Worm (Caenorhabditis elegans): ENCODE measurements around the gene col-9.

Gene col-9

ce11 chrX:13598021-13598499 is 8.2 kb downstream of the col-9 start, which contains the start of gene bra-1:
TSS of gene bra-1 (plus strand) at chrX:13598449.
- TF ChIP-seq ceh-36 (tag; optimal IDR thresholded peaks at IDR 0.05): peak; percentile 43
- TF ChIP-seq tbx-37 (GFP tag; conservative IDR thresholded peaks at IDR 0.05): 0 out of 2 replicates have a peak, but pooled peaks have one; percentile 28
- peak; percentile 77 for TF ChIP-seq F13C5.2 (tag; optimal IDR thresholded peaks at IDR 0.05)
- peak; percentile 36 for TF ChIP-seq hmg-4 (GFP tag; optimal IDR thresholded peaks at IDR 0.05)
- no peak for TF ChIP-seq tra-4 (tag; optimal IDR thresholded peaks at IDR 0.05)
- no peak for TF ChIP-seq aly-1 (tag; optimal IDR thresholded peaks at IDR 0.05)

ce11 chrX:13600136-13600535 is 10.3 kb downstream of the col-9 start, which contains the start of gene F54B11.7:
TSS of gene F54B11.7 (plus strand) at chrX:13600436.
- TF ChIP-seq tbx-11 (GFP tag; IDR thresholded peaks at IDR 0.05): no peak
- TF ChIP-seq hnd-1 (tag; optimal IDR thresholded peaks at IDR 0.05): no peak
- no peak for TF ChIP-seq aly-1 (tag; optimal IDR thresholded peaks at IDR 0.05)
- no peak for TF ChIP-seq B0310.2 (tag; optimal IDR thresholded peaks at IDR 0.05)
- no peak for TF ChIP-seq ceh-36 (tag; optimal IDR thresholded peaks at IDR 0.05)
- TF ChIP-seq flt-1 (GFP tag; IDR thresholded peaks at IDR 0.05): no peak
- TF ChIP-seq ceh-13 (GFP tag; optimal IDR thresholded peaks at IDR 0.05): no peak
- TF ChIP-seq scrt-1 (GFP tag; IDR thresholded peaks at IDR 0.05): no peak
- TF ChIP-seq ama-1 (optimal IDR thresholded peaks at IDR 0.05): no peak
- TF ChIP-seq hmbx-1 (tag; optimal IDR thresholded peaks at IDR 0.05): no peak
- no peak for TF ChIP-seq tra-4 (tag; optimal IDR thresholded peaks at IDR 0.05)
- no peak for TF ChIP-seq hmg-4 (GFP tag; optimal IDR thresholded peaks at IDR 0.05)
- TF ChIP-seq tbx-37 (GFP tag; conservative IDR thresholded peaks at IDR 0.05): no peak
- no peak for TF ChIP-seq F13C5.2 (tag; optimal IDR thresholded peaks at IDR 0.05)

ce11 chrX:13603826-13604225 is 14.0 kb downstream of the col-9 start, which contains the start of gene F54B11.8:
TSS of gene F54B11.8 (minus strand) at chrX:13603926.
- TF ChIP-seq ceh-13 (GFP tag; optimal IDR thresholded peaks at IDR 0.05) (no peak), flt-1 (GFP tag; IDR thresholded peaks at IDR 0.05) (no peak), pes-1 (GFP tag; IDR thresholded peaks at IDR 0.05) (no peak), hmbx-1 (tag; optimal IDR thresholded peaks at IDR 0.05) (no peak), tra-4 (tag; optimal IDR thresholded peaks at IDR 0.05) (no peak), hnd-1 (tag; optimal IDR thresholded peaks at IDR 0.05) (no peak), tbx-37 (GFP tag; conservative IDR thresholded peaks at IDR 0.05) (no peak), ama-1 (optimal IDR thresholded peaks at IDR 0.05) (no peak), sea-1 (GFP tag; conservative IDR thresholded peaks at IDR 0.05) (no peak), B0310.2 (tag; optimal IDR thresholded peaks at IDR 0.05) (no peak), aly-1 (tag; optimal IDR thresholded peaks at IDR 0.05) (no peak)

- TF ChIP-seq tbx-11 (GFP tag; IDR thresholded peaks at IDR 0.05) (no peak), hmg-4 (GFP tag; optimal IDR thresholded peaks at IDR 0.05) (no peak), B0310.2 (tag; optimal IDR thresholded peaks at IDR 0.05) (no peak), hmbx-1 (tag; optimal IDR thresholded peaks at IDR 0.05) (no peak), ceh-13 (GFP tag; optimal IDR thresholded peaks at IDR 0.05) (no peak), F13C5.2 (tag; optimal IDR thresholded peaks at IDR 0.05) (no peak), aly-1 (tag; optimal IDR thresholded peaks at IDR 0.05) (no peak)
Observed at ce11 chrX:13604946-13605617, 15.2 kb downstream of the col-9 start, which contains the start of gene F54B11.9. TSS of gene F54B11.9 (plus strand) at chrX:13605567.

ce11 chrX:13605854-13606253 is 16.0 kb downstream of the col-9 start:
- TF ChIP-seq ets-7 (tag; optimal IDR thresholded peaks at IDR 0.05) (no peak), tbx-11 (GFP tag; IDR thresholded peaks at IDR 0.05) (no peak), ceh-13 (GFP tag; optimal IDR thresholded peaks at IDR 0.05) (no peak), ama-1 (optimal IDR thresholded peaks at IDR 0.05) (no peak), F13C5.2 (tag; optimal IDR thresholded peaks at IDR 0.05) (no peak)

- no peak for TF ChIP-seq ama-1 (optimal IDR thresholded peaks at IDR 0.05)
- TF ChIP-seq flt-1 (GFP tag; IDR thresholded peaks at IDR 0.05): no peak
- TF ChIP-seq tbx-11 (GFP tag; IDR thresholded peaks at IDR 0.05): no peak
- no peak for TF ChIP-seq sea-1 (GFP tag; conservative IDR thresholded peaks at IDR 0.05)
- no peak for TF ChIP-seq pes-1 (GFP tag; IDR thresholded peaks at IDR 0.05)
- TF ChIP-seq scrt-1 (GFP tag; IDR thresholded peaks at IDR 0.05): no peak
- no peak for TF ChIP-seq hmbx-1 (tag; optimal IDR thresholded peaks at IDR 0.05)
- TF ChIP-seq hnd-1 (tag; optimal IDR thresholded peaks at IDR 0.05): no peak
- TF ChIP-seq tra-4 (tag; optimal IDR thresholded peaks at IDR 0.05): no peak
- TF ChIP-seq F13C5.2 (tag; optimal IDR thresholded peaks at IDR 0.05): no peak
- TF ChIP-seq hmg-4 (GFP tag; optimal IDR thresholded peaks at IDR 0.05): no peak
Observed at ce11 chrX:13610040-13610439, 20.2 kb downstream of the col-9 start.

- no peak for TF ChIP-seq B0310.2 (tag; optimal IDR thresholded peaks at IDR 0.05)
- no peak for TF ChIP-seq tbx-37 (GFP tag; conservative IDR thresholded peaks at IDR 0.05)
- no peak for TF ChIP-seq hmg-4 (GFP tag; optimal IDR thresholded peaks at IDR 0.05)
- no peak for TF ChIP-seq hmbx-1 (tag; optimal IDR thresholded peaks at IDR 0.05)
- no peak for TF ChIP-seq pes-1 (GFP tag; IDR thresholded peaks at IDR 0.05)
- TF ChIP-seq aly-1 (tag; optimal IDR thresholded peaks at IDR 0.05): no peak
- no peak for TF ChIP-seq ets-7 (tag; optimal IDR thresholded peaks at IDR 0.05)
- TF ChIP-seq ama-1 (optimal IDR thresholded peaks at IDR 0.05): no peak
- no peak for TF ChIP-seq F13C5.2 (tag; optimal IDR thresholded peaks at IDR 0.05)
- no peak for TF ChIP-seq scrt-1 (GFP tag; IDR thresholded peaks at IDR 0.05)
- TF ChIP-seq ceh-36 (tag; optimal IDR thresholded peaks at IDR 0.05): no peak
- TF ChIP-seq tra-4 (tag; optimal IDR thresholded peaks at IDR 0.05): no peak
Observed at ce11 chrX:13615181-13615580, 25.3 kb downstream of the col-9 start.

ce11 chrX:13618574-13618973 is 28.7 kb downstream of the col-9 start, which contains the start of gene nlp-53:
TSS of gene nlp-53 (plus strand) at chrX:13618874.
- TF ChIP-seq tbx-37 (GFP tag; conservative IDR thresholded peaks at IDR 0.05): no peak
- no peak for TF ChIP-seq F13C5.2 (tag; optimal IDR thresholded peaks at IDR 0.05)
- TF ChIP-seq hmg-4 (GFP tag; optimal IDR thresholded peaks at IDR 0.05): no peak
- TF ChIP-seq ceh-13 (GFP tag; optimal IDR thresholded peaks at IDR 0.05): no peak
- TF ChIP-seq B0310.2 (tag; optimal IDR thresholded peaks at IDR 0.05): no peak
- TF ChIP-seq ceh-36 (tag; optimal IDR thresholded peaks at IDR 0.05): no peak
- TF ChIP-seq flt-1 (GFP tag; IDR thresholded peaks at IDR 0.05): no peak
- TF ChIP-seq tbx-11 (GFP tag; IDR thresholded peaks at IDR 0.05): no peak
- no peak for TF ChIP-seq aly-1 (tag; optimal IDR thresholded peaks at IDR 0.05)
- no peak for TF ChIP-seq ama-1 (optimal IDR thresholded peaks at IDR 0.05)
